Fruit fly (Drosophila melanogaster) whole organism, embryonic: ENCODE results near the gene ZAP3.

ENCODE experiments used
- CG10462 ChIP-seq: fragments of 200-800 bp; sonication (Bioruptor generic); optimal IDR thresholded peaks from 2 replicates; lab custom pipeline; 2016; ENCODE audit warnings: missing biosample characterization, missing genetic modification characterization
- CG15011 ChIP-seq: fragments of 200-800 bp; sonication (Bioruptor generic); optimal IDR thresholded peaks from 3 replicates; lab custom pipeline; 2018; ENCODE audit warnings: missing biosample characterization, mild to moderate bottlenecking, missing genetic modification characterization
- CG17568 ChIP-seq: fragments of 200-800 bp; sonication (Bioruptor generic); optimal IDR thresholded peaks from 2 replicates; lab custom pipeline; 2018; ENCODE audit warnings: missing biosample characterization, mild to moderate bottlenecking, missing genetic modification characterization, moderate library complexity
- CG4404 ChIP-seq: fragments of 200-800 bp; sonication (Bioruptor generic); IDR thresholded peaks from 2 replicates; pipeline ENCODE4 v1.3.6; 2022; ENCODE audit warnings: missing biosample characterization, missing genetic modification characterization
- disco-r ChIP-seq: fragments of 200-800 bp; sonication (Bioruptor generic); optimal IDR thresholded peaks from 2 replicates; lab custom pipeline; 2016; ENCODE audit warnings: missing biosample characterization, missing genetic modification characterization

DNA sequence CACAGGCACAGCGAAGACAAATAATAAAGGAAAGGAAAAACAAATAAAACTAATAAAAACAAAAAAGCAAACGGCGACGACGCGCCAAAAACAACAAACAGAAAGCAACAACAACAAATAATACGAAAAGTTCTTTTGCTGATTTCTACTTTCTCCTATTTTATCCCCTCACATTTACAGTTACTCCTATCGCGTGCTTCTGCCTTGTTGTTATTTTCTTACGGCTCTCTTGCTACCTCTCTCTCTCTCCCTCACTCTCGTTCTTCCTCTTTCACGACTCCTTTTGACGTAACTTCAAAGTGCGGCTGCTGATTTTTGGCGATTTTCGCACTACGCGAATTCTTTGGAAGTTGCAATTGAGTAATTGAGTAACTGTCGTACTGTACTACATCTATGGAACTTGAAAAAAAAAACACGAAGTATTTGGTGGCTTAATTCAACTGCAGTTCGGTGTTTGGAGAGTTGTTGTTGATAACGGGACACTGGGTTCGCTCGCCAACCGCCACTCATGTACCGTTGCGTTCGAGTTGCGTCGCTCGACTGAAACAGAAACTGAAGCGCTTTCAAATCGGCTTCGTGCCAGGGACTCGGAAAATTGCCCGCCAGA, 11.9 kb downstream of the ZAP3 start, which contains the start of gene CG15312:
- TF ChIP-seq CG4404 (GFP tag; lab: Robert Waterston, UW), result no peak
- no peak for TF ChIP-seq CG15011 (GFP tag; lab: Kevin White, UChicago)
- no peak for TF ChIP-seq disco-r
- TF ChIP-seq CG10462 (GFP tag; lab: Kevin White, UChicago), result no peak
- no peak for TF ChIP-seq CG17568 (GFP tag; lab: Kevin White, UChicago)
